Fruit fly (Drosophila melanogaster): ENCODE results near the gene CG7420.

CG7420 gene

DNA sequence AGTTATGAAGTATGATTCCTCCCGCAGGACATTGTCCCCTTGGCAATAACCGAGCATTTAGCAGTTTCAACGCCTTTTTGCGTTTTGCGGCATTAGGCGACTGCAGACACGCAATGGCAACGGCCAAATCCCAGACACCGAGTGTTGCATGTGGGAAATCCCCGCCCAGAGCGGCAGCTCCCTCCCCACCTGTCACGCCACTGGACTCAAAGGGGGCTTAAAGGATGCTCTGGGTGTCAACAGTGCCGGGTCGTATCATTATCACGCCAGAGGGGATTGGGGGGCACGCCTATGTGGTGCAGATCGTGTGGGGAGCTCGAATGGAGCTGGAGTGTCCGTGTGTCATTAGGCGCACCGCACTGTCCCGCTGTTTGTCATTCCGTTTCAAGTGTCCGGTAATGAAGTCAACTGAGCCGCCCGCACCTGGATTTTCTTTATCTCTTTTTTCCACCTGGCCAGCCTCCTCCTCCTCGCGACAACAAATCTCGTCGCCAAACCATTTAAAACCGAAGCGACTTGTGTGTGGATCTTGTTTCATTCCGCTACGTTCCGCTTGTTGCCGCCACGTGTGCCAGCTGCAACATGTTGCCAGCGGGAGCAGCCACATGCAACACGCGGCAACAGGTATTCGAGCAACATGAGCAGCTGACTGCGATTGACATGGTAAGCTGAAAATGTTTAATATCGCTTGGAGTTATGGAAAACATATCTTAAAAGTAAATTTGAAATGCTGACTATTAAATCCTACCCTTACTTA lies 42.1 kb downstream of the CG7420 start (continued):
- TF ChIP-seq abd-A (tag; optimal IDR thresholded peaks at IDR 0.05) (no peak), CG3847 (GFP tag; IDR thresholded peaks at IDR 0.05) (no peak), ac (GFP tag; optimal IDR thresholded peaks at IDR 0.05) (peak; percentile 43), prd (optimal IDR thresholded peaks at IDR 0.05) (no peak), prd (GFP tag; IDR thresholded peaks at IDR 0.05) (peak; percentile 28; the same call in 1 of the 3 replicates), dmrt11E (tag; optimal IDR thresholded peaks at IDR 0.05) (no peak), CG2199 (GFP tag; IDR thresholded peaks at IDR 0.05) (peak; percentile 41; the same call in 1 of the 3 replicates), CG6654 (GFP tag; optimal IDR thresholded peaks at IDR 0.05) (no peak), NK7.1 (GFP tag; optimal IDR thresholded peaks at IDR 0.05) (no peak), NfI (GFP tag; optimal IDR thresholded peaks at IDR 0.05) (no peak), CG11398 (GFP tag; optimal IDR thresholded peaks at IDR 0.05) (no peak), fd102C (GFP tag; optimal IDR thresholded peaks at IDR 0.05) (no peak), CG3995 (GFP tag; optimal IDR thresholded peaks at IDR 0.05) (no peak), Hr3 (GFP tag; optimal IDR thresholded peaks at IDR 0.05) (no peak), Sry-δ (GFP tag; optimal IDR thresholded peaks at IDR 0.05) (no peak), CG8359 (GFP tag; optimal IDR thresholded peaks at IDR 0.05; ENCODE audit: borderline replicate concordance) (no peak), CG7556 (GFP tag; optimal IDR thresholded peaks at IDR 0.05) (no peak), CG7745 (tag; optimal IDR thresholded peaks at IDR 0.05) (no peak), CG17328 (GFP tag; IDR thresholded peaks at IDR 0.05) (no peak), lmd (GFP tag; IDR thresholded peaks at IDR 0.05) (no peak), pfk (GFP tag; optimal IDR thresholded peaks at IDR 0.05) (peak; percentile 96), dati (GFP tag; IDR thresholded peaks at IDR 0.05) (0 out of 2 replicates have a peak, but pooled peaks have one; percentile 3), dimm (GFP tag; IDR thresholded peaks at IDR 0.05) (no peak), CG6175 (GFP tag; IDR thresholded peaks at IDR 0.05) (peak; percentile 41; the same call in 1 of the 3 replicates), dmrt99B (tag; optimal IDR thresholded peaks at IDR 0.05) (no peak), CG34376 (GFP tag; optimal IDR thresholded peaks at IDR 0.05) (no peak), Awh (GFP tag; IDR thresholded peaks at IDR 0.05) (0 out of 2 replicates have a peak, but pooled peaks have one; percentile 23), CG4328 (GFP tag; optimal IDR thresholded peaks at IDR 0.05) (no peak), CG1792 (GFP tag; optimal IDR thresholded peaks at IDR 0.05) (no peak), sc (optimal IDR thresholded peaks at IDR 0.05) (no peak), sc (GFP tag; optimal IDR thresholded peaks at IDR 0.05) (no peak), h (optimal IDR thresholded peaks at IDR 0.05) (peak; percentile 39), Hmr (GFP tag; optimal IDR thresholded peaks at IDR 0.05) (no peak), ERR (GFP tag; optimal IDR thresholded peaks at IDR 0.05) (no peak), Sry-β (GFP tag; optimal IDR thresholded peaks at IDR 0.05) (no peak), CG12236 (GFP tag; optimal IDR thresholded peaks at IDR 0.05) (no peak), Blimp-1 (GFP tag; optimal IDR thresholded peaks at IDR 0.05) (no peak), ci (GFP tag; IDR thresholded peaks at IDR 0.05) (peak; percentile 46; the same call in 1 of the 3 replicates), CG30403 (GFP tag; optimal IDR thresholded peaks at IDR 0.05) (no peak), trem (tag; optimal IDR thresholded peaks at IDR 0.05) (no peak), mirr (GFP tag; optimal IDR thresholded peaks at IDR 0.05) (no peak), bab2 (GFP tag; optimal IDR thresholded peaks at IDR 0.05) (no peak), oc (tag; optimal IDR thresholded peaks at IDR 0.05) (no peak), CG31388 (GFP tag; optimal IDR thresholded peaks at IDR 0.05) (no peak), cg (GFP tag; optimal IDR thresholded peaks at IDR 0.05) (no peak), ase (GFP tag; IDR thresholded peaks at IDR 0.05) (no peak), D19A (tag; optimal IDR thresholded peaks at IDR 0.05) (no peak), pan (optimal IDR thresholded peaks at IDR 0.05) (no peak), pan (GFP tag; optimal IDR thresholded peaks at IDR 0.05 in 1 of 2, IDR thresholded peaks at IDR 0.05 in 1 of 2) (no peak), CG31365 (tag; optimal IDR thresholded peaks at IDR 0.05) (no peak), Lim3 (GFP tag; IDR thresholded peaks at IDR 0.05) (no peak)

Data from whole organism, embryonic.